Worm (Caenorhabditis elegans): ENCODE data around the gene Y46G5A.23.

- no peak for TF ChIP-seq aly-1 (tag; optimal IDR thresholded peaks at IDR 0.05)
- no peak for TF ChIP-seq flt-1 (GFP tag; IDR thresholded peaks at IDR 0.05)
- no peak for TF ChIP-seq tbx-37 (GFP tag; conservative IDR thresholded peaks at IDR 0.05)
- no peak for TF ChIP-seq F13C5.2 (tag; optimal IDR thresholded peaks at IDR 0.05)
These were observed 29.9 kb downstream of the Y46G5A.23 start for ce11 chrII:12798814-12799213.
